Fruit fly (Drosophila melanogaster): ENCODE measurements around the gene Trmt61.
A peak's percentile ranks its signal among the peaks of the same experiment; 100 is the strongest.

DNA sequence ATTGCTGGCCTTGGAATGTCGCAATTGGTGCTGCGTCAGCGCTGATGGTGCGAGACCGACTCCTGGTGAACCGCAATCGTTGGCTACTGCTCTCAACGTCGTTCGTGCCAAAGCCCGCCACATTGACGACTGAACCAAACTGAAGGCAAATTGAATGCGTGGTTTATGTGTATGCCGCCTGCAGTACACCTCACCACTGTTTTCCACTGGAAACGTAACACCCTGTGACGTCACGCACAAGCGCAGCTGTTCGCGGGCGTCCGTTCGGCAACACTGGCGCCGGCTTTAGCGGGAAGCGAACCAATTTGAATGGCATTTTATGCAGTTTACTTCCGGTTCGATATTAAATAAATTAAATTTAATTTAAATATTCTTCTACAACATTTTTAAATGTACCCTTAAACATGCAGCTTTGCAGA, 4.1 kb upstream of the Trmt61 start, which contains the start of gene Cmpk:
- TF ChIP-seq CG12768 (GFP tag; optimal IDR thresholded peaks at IDR 0.05) (peak; percentile 87), CG7101 (tag; optimal IDR thresholded peaks at IDR 0.05) (peak; percentile 94), CG7045 (GFP tag; optimal IDR thresholded peaks at IDR 0.05) (peak; percentile 68), tj (GFP tag; optimal IDR thresholded peaks at IDR 0.05) (peak; percentile 99), cic (GFP tag; optimal IDR thresholded peaks at IDR 0.05) (peak; percentile 84), toe (GFP tag; optimal IDR thresholded peaks at IDR 0.05) (peak; percentile 56), kay (GFP tag; ENCODE audit: borderline replicate concordance) (no peak), Clk (GFP tag; optimal IDR thresholded peaks at IDR 0.05) (peak; percentile 37), Crg-1 (GFP tag; optimal IDR thresholded peaks at IDR 0.05) (peak; percentile 95), CG33017 (tag; optimal IDR thresholded peaks at IDR 0.05) (peak; percentile 87), CG5204 (GFP tag; optimal IDR thresholded peaks at IDR 0.05) (no peak), cnc (optimal IDR thresholded peaks at IDR 0.05) (no peak)

Measured in whole organism, adult.